Fruit fly (Drosophila melanogaster) whole organism, embryonic: Measurements from ENCODE around the gene CG18135.

Source experiments
- ATbp ChIP-seq: fragments of 200-800 bp; sonication (Bioruptor generic); optimal IDR thresholded peaks from 2 replicates; lab custom pipeline; 2017; ENCODE audit warnings: missing biosample characterization, mild to moderate bottlenecking, missing genetic modification characterization, missing genetic modification reagents
- Aef1 ChIP-seq: fragments of 200-800 bp; sonication (Bioruptor generic); IDR thresholded peaks from 3 replicates; pipeline ENCODE4 v1.3.6; 2022; ENCODE audit warnings: missing biosample characterization, missing genetic modification characterization
- CG10147 ChIP-seq: fragments of 200-800 bp; sonication (Bioruptor generic); optimal IDR thresholded peaks from 2 replicates; lab custom pipeline; 2019; ENCODE audit warnings: missing biosample characterization, mild to moderate bottlenecking, missing genetic modification characterization, moderate library complexity
- CG10267 ChIP-seq: fragments of 200-800 bp; sonication (Bioruptor generic); optimal IDR thresholded peaks from 2 replicates; lab custom pipeline; 2018; ENCODE audit warnings: missing biosample characterization, mild to moderate bottlenecking, missing genetic modification characterization, moderate library complexity
- CG10321 ChIP-seq: fragments of 200-800 bp; sonication (Bioruptor generic); IDR thresholded peaks from 2 replicates; pipeline ENCODE4 v1.3.6; 2022; ENCODE audit warnings: missing biosample characterization, missing genetic modification characterization
- CG10366 ChIP-seq: fragments of 200-800 bp; sonication (Bioruptor generic); IDR thresholded peaks from 2 replicates; pipeline ENCODE4 v1.3.6; 2022; ENCODE audit warnings: missing biosample characterization, missing genetic modification characterization
- CG10543 ChIP-seq: fragments of 200-800 bp; sonication (Bioruptor generic); optimal IDR thresholded peaks from 3 replicates; lab custom pipeline; 2017; ENCODE audit warnings: missing biosample characterization, mild to moderate bottlenecking, missing genetic modification characterization, moderate library complexity
- CG12219 ChIP-seq: fragments of 200-800 bp; sonication (Bioruptor generic); optimal IDR thresholded peaks from 3 replicates; lab custom pipeline; 2018; ENCODE audit warnings: missing biosample characterization, mild to moderate bottlenecking, missing genetic modification characterization
- CG12299 ChIP-seq: fragments of 200-800 bp; sonication (Bioruptor generic); optimal IDR thresholded peaks from 2 replicates; lab custom pipeline; 2018; ENCODE audit warnings: missing biosample characterization, mild to moderate bottlenecking, missing genetic modification characterization
- CG15269 ChIP-seq: fragments of 200-800 bp; sonication (Bioruptor generic); optimal IDR thresholded peaks from 2 replicates; lab custom pipeline; 2018; ENCODE audit warnings: missing biosample characterization, mild to moderate bottlenecking, missing genetic modification characterization, moderate library complexity
- CG1529 ChIP-seq: fragments of 200-800 bp; sonication (Bioruptor generic); optimal IDR thresholded peaks from 3 replicates; lab custom pipeline; 2018; ENCODE audit warnings: missing biosample characterization, missing genetic modification characterization
- CG1602 ChIP-seq: fragments of 200-800 bp; sonication (Bioruptor generic); optimal IDR thresholded peaks from 3 replicates; lab custom pipeline; 2016; ENCODE audit warnings: missing biosample characterization, missing genetic modification characterization
- CG16813 ChIP-seq: fragments of 200-800 bp; sonication (Bioruptor generic); IDR thresholded peaks from 3 replicates; pipeline ENCODE4 v1.3.6; 2022; ENCODE audit warnings: missing biosample characterization, missing genetic modification characterization; ENCODE audit not compliant: partially characterized antibody
- CG16863 ChIP-seq: fragments of 200-800 bp; sonication (Bioruptor generic); optimal IDR thresholded peaks from 3 replicates; lab custom pipeline; 2016; ENCODE audit warnings: missing biosample characterization, missing genetic modification characterization
- CG18599 ChIP-seq: fragments of 200-800 bp; sonication (Bioruptor generic); optimal IDR thresholded peaks from 3 replicates; lab custom pipeline; 2017; ENCODE audit warnings: missing biosample characterization, missing genetic modification characterization, mild to moderate bottlenecking, moderate library complexity, missing genetic modification reagents
- CG33213 ChIP-seq: fragments of 200-800 bp; sonication (Bioruptor generic); optimal IDR thresholded peaks from 3 replicates; lab custom pipeline; 2016; ENCODE audit warnings: missing biosample characterization, missing genetic modification characterization
- CG4404 ChIP-seq: fragments of 200-800 bp; sonication (Bioruptor generic); IDR thresholded peaks from 2 replicates; pipeline ENCODE4 v1.3.6; 2022; ENCODE audit warnings: missing biosample characterization, missing genetic modification characterization
- CG6765 ChIP-seq: fragments of 200-800 bp; sonication (Bioruptor generic); optimal IDR thresholded peaks from 3 replicates; lab custom pipeline; 2017; ENCODE audit warnings: missing biosample characterization, mild to moderate bottlenecking, missing genetic modification characterization
- CG7357 ChIP-seq: fragments of 200-800 bp; sonication (Bioruptor generic); IDR thresholded peaks from 3 replicates; pipeline ENCODE4 v1.3.6; 2022; ENCODE audit warnings: missing biosample characterization, missing genetic modification characterization
- CG7556 ChIP-seq: fragments of 200-800 bp; sonication (Bioruptor generic); optimal IDR thresholded peaks from 2 replicates; lab custom pipeline; 2017; ENCODE audit warnings: missing biosample characterization, mild to moderate bottlenecking, missing genetic modification characterization
- CG7839 ChIP-seq: fragments of 200-800 bp; sonication (Bioruptor generic); optimal IDR thresholded peaks from 3 replicates; lab custom pipeline; 2018; ENCODE audit warnings: missing biosample characterization, mild to moderate bottlenecking, missing genetic modification characterization, moderate library complexity
- CG7928 ChIP-seq: fragments of 200-800 bp; sonication (Bioruptor generic); optimal IDR thresholded peaks from 2 replicates; lab custom pipeline; 2017; ENCODE audit warnings: missing biosample characterization, mild to moderate bottlenecking, missing genetic modification characterization
- CoRest ChIP-seq: fragments of 200-800 bp; sonication (Bioruptor generic); optimal IDR thresholded peaks from 3 replicates; lab custom pipeline; 2018; ENCODE audit warnings: missing biosample characterization, mild to moderate bottlenecking, missing genetic modification characterization, moderate library complexity
- D19A ChIP-seq: fragments of 200-800 bp; optimal IDR thresholded peaks from 3 replicates; lab custom pipeline; 2019; ENCODE audit warnings: missing biosample characterization, mild to moderate bottlenecking, missing genetic modification characterization, moderate library complexity
- Dbx ChIP-seq: fragments of 200-800 bp; sonication (Bioruptor generic); IDR thresholded peaks from 3 replicates; pipeline ENCODE4 v1.3.6; 2022; ENCODE audit warnings: missing biosample characterization, missing genetic modification characterization
- Hand ChIP-seq: fragments of 200-800 bp; sonication (Bioruptor generic); optimal IDR thresholded peaks from 2 replicates; lab custom pipeline; 2017; ENCODE audit warnings: mild to moderate bottlenecking, missing biosample characterization, missing genetic modification reagents, missing genetic modification characterization
- Med ChIP-seq: fragments of 200-800 bp; sonication (Bioruptor generic); peaks from one replicate; lab custom pipeline; 2016; ENCODE audit warnings: missing biosample characterization, missing genetic modification characterization, mild to moderate bottlenecking, inconsistent platforms, moderate library complexity
- Mrtf ChIP-seq: fragments of 200-800 bp; sonication (Bioruptor generic); IDR thresholded peaks from 3 replicates; pipeline ENCODE4 v1.3.6; 2022; ENCODE audit warnings: missing biosample characterization, missing genetic modification characterization
- ase ChIP-seq: fragments of 200-800 bp; sonication (Bioruptor generic); IDR thresholded peaks from 3 replicates; pipeline ENCODE4 v1.3.6; 2022; ENCODE audit warnings: missing biosample characterization, missing genetic modification characterization
- disco-r ChIP-seq: fragments of 200-800 bp; sonication (Bioruptor generic); optimal IDR thresholded peaks from 2 replicates; lab custom pipeline; 2016; ENCODE audit warnings: missing biosample characterization, missing genetic modification characterization
- kah ChIP-seq: fragments of 200-800 bp; sonication (Bioruptor generic); optimal IDR thresholded peaks from 2 replicates; lab custom pipeline; 2018; ENCODE audit warnings: missing biosample characterization, mild to moderate bottlenecking, missing genetic modification characterization
- lov ChIP-seq, 2 experiments: fragments of 200-800 bp in 1 of 2; fragments of >200 bp in 1 of 2; sonication (Bioruptor generic) in 1 of 2; IDR thresholded peaks in 1 of 2; optimal IDR thresholded peaks in 1 of 2; 2 replicates in 1 of 2; 3 replicates in 1 of 2; pipeline versions ENCODE4 v1.3.6 to Lab custom; 2017 to 2022; ENCODE audit warnings: missing biosample characterization in 1 of 2, missing genetic modification characterization in 1 of 2
- mirr ChIP-seq: fragments of 200-800 bp; sonication (Bioruptor generic); optimal IDR thresholded peaks from 3 replicates; lab custom pipeline; 2018; ENCODE audit warnings: missing biosample characterization, mild to moderate bottlenecking, missing genetic modification characterization
- odd ChIP-seq: fragments of 200-800 bp; sonication (Bioruptor generic); optimal IDR thresholded peaks from 2 replicates; lab custom pipeline; 2017; ENCODE audit warnings: missing biosample characterization, mild to moderate bottlenecking, missing genetic modification characterization
- pan ChIP-seq, 4 experiments: fragments of >200 bp in 3 of 4; fragments of 200-800 bp in 1 of 4; sonication (Bioruptor generic) in 1 of 4; optimal IDR thresholded peaks in 3 of 4; IDR thresholded peaks in 1 of 4; 2 replicates each; pipeline versions ENCODE4 v1.3.6 to Lab custom; 2017 to 2022; ENCODE audit warnings: missing biosample characterization in 2 of 4, missing genetic modification characterization in 2 of 4, mixed read lengths in 1 of 4
- ro ChIP-seq: fragments of 200-800 bp; sonication (Bioruptor generic); IDR thresholded peaks from 2 replicates; pipeline ENCODE4 v1.3.6; 2022; ENCODE audit warnings: missing biosample characterization, missing genetic modification characterization
- run ChIP-seq: fragments of 200-800 bp; sonication (Bioruptor generic); optimal IDR thresholded peaks from 3 replicates; lab custom pipeline; 2018; ENCODE audit warnings: missing biosample characterization, mild to moderate bottlenecking, missing genetic modification characterization
- salm ChIP-seq: fragments of 200-800 bp; sonication (Bioruptor generic); optimal IDR thresholded peaks from 2 replicates; lab custom pipeline; 2018; ENCODE audit warnings: missing biosample characterization, mild to moderate bottlenecking, missing genetic modification characterization
- sim ChIP-seq: fragments of 200-800 bp; sonication (Bioruptor generic); IDR thresholded peaks from 2 replicates; pipeline ENCODE4 v1.3.6; 2022; ENCODE audit warnings: missing biosample characterization, missing genetic modification characterization
- slbo ChIP-seq: fragments of 200-800 bp; sonication (Bioruptor generic); IDR thresholded peaks from 2 replicates; pipeline ENCODE4 v1.3.6; 2022; ENCODE audit warnings: missing biosample characterization, missing genetic modification characterization
- slp2 ChIP-seq: fragments of 200-800 bp; sonication (Bioruptor generic); optimal IDR thresholded peaks from 2 replicates; lab custom pipeline; 2016; ENCODE audit warnings: missing biosample characterization, missing genetic modification characterization
- tap ChIP-seq: fragments of 200-800 bp; optimal IDR thresholded peaks from 3 replicates; lab custom pipeline; 2019; ENCODE audit warnings: missing biosample characterization, mild to moderate bottlenecking, missing genetic modification characterization, moderate library complexity
- tna ChIP-seq: fragments of 200-800 bp; sonication (Bioruptor generic); IDR thresholded peaks from 2 replicates; pipeline ENCODE4 v1.3.6; 2022; ENCODE audit warnings: missing biosample characterization, missing genetic modification characterization; ENCODE audit not compliant: partially characterized antibody
- twi ChIP-seq: fragments of 200-800 bp; optimal IDR thresholded peaks from 2 replicates; lab custom pipeline; 2019; ENCODE audit warnings: missing biosample characterization, mild to moderate bottlenecking, missing genetic modification characterization, moderate library complexity
- unc-4 ChIP-seq: fragments of 200-800 bp; sonication (Bioruptor generic); IDR thresholded peaks from 2 replicates; pipeline ENCODE4 v1.3.6; 2022; ENCODE audit warnings: missing biosample characterization, missing genetic modification characterization; ENCODE audit not compliant: partially characterized antibody
- wor ChIP-seq: fragments of 200-800 bp; sonication (Bioruptor generic); IDR thresholded peaks from 2 replicates; pipeline ENCODE4 v1.3.6; 2022; ENCODE audit warnings: missing biosample characterization, missing genetic modification characterization
- zen ChIP-seq: fragments of 200-800 bp; sonication (Bioruptor generic); optimal IDR thresholded peaks from 3 replicates; lab custom pipeline; 2018; ENCODE audit warnings: missing biosample characterization, mild to moderate bottlenecking, missing genetic modification characterization, moderate library complexity

CG18135 gene

DNA sequence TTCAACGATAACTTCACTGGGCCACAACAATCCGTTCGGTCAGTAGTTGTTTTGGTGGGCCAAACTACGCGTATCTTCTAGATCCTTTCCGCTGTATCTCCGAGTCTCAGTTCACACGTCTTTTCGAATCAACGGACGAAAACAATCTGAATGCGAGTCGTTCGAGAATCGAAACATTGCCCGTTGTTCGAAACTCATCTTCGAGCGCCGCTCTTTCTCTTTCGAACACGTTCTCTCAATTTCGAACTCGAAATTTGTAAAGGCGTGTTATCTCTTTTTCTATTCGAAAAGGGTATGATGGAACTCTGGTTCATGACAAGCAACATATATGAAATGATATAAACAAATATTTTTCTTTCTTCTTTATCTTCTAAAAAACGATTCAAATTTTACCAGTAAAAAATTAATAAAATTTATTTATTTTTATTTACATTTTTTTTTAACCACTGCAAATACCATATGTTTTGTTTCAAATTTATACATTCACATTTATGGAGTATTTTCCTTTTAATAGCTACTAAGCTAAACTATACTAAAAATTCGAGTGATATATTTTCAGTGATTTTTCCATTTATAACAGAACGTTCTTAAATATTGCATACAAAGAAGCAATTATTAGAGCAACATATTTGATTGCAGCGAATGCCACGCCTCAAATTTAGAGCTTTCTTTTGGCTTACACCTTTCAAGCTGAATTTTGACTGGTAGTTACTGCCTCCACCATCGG, 47.4 kb upstream of the CG18135 start, which contains the start of gene nkd (continued):
- TF ChIP-seq unc-4 (no peak), D19A (tag; lab: Kevin White, UChicago) (peak; percentile 93), wor (GFP tag; lab: Robert Waterston, UW) (peak; percentile 64), CG10321 (GFP tag; lab: Robert Waterston, UW) (peak; percentile 44; the same call in 1 of the 2 replicates), slp2 (peak; percentile 42), disco-r (GFP tag; lab: Kevin White, UChicago) (no peak), sim (GFP tag; lab: Robert Waterston, UW) (0 out of 2 replicates have a peak, but pooled peaks have one; percentile 70), lov (optimal IDR thresholded peaks at IDR 0.05; lab: Kevin White, UChicago) (no peak), lov (GFP tag; IDR thresholded peaks at IDR 0.05; lab: Robert Waterston, UW) (peak; percentile 91), Dbx (GFP tag; lab: Robert Waterston, UW) (peak; percentile 94), CG12299 (peak; percentile 91), CG7928 (GFP tag; lab: Kevin White, UChicago) (no peak), twi (tag; lab: Kevin White, UChicago) (peak; percentile 65), CG10366 (peak; percentile 90), ro (peak; percentile 77), CG16813 (GFP tag; lab: Robert Waterston, UW) (0 out of 3 replicates have a peak, but pooled peaks have one; percentile 1), CG7357 (GFP tag; lab: Robert Waterston, UW) (peak; percentile 65; the same call in 1 of the 3 replicates), CG7839 (peak; percentile 92), salm (tag; lab: Kevin White, UChicago) (peak; percentile 76), CG10147 (GFP tag; lab: Kevin White, UChicago) (peak; percentile 74), CG33213 (GFP tag; lab: Kevin White, UChicago) (peak; percentile 53), CG15269 (peak; percentile 95), run (peak; percentile 84), CG18599 (GFP tag; lab: Kevin White, UChicago) (peak; percentile 91), CG7556 (GFP tag; lab: Kevin White, UChicago) (peak; percentile 89), Aef1 (GFP tag; lab: Robert Waterston, UW) (peak; percentile 80), Hand (peak; percentile 81), pan (optimal IDR thresholded peaks at IDR 0.05; lab: Kevin White, UChicago) (peak in 1 of 2 experiments; percentile 23), pan (GFP tag; optimal IDR thresholded peaks at IDR 0.05 in 1 of 2, IDR thresholded peaks at IDR 0.05 in 1 of 2) (peak in 1 of 2 experiments; percentile 95), kah (GFP tag; lab: Kevin White, UChicago) (peak; percentile 76), CG10267 (peak; percentile 92), Mrtf (GFP tag; lab: Robert Waterston, UW) (peak; percentile 78; the same call in 2 of the 3 replicates), odd (peak; percentile 87), ase (GFP tag; lab: Robert Waterston, UW) (peak; percentile 88), CG10543 (GFP tag; lab: Kevin White, UChicago) (peak; percentile 70), CG6765 (GFP tag; lab: Kevin White, UChicago) (peak; percentile 77), tna (GFP tag; lab: Robert Waterston, UW) (no peak; the same call in 1 of the 2 replicates), CG1602 (GFP tag; lab: Kevin White, UChicago) (peak; percentile 85), CG16863 (peak; percentile 73), zen (tag; lab: Kevin White, UChicago) (peak; percentile 79), CG1529 (GFP tag; lab: Kevin White, UChicago) (peak; percentile 29), tap (tag; lab: Kevin White, UChicago) (peak; percentile 88), CG4404 (GFP tag; lab: Robert Waterston, UW) (no peak), CG12219 (GFP tag; lab: Kevin White, UChicago) (peak; percentile 74), ATbp (GFP tag; lab: Kevin White, UChicago) (peak; percentile 81), slbo (peak; percentile 94), Med (peak; percentile 92), mirr (GFP tag; lab: Kevin White, UChicago) (peak; percentile 60), CoRest (tag; lab: Kevin White, UChicago) (peak; percentile 92)
